Fruit fly (Drosophila melanogaster) whole organism: Measurements from ENCODE around the gene pths.

Experiments used
- CG8478 ChIP-seq: fragments of >200 bp; optimal IDR thresholded peaks from 2 replicates; lab custom pipeline; 2018; ENCODE audit warnings: inconsistent platforms
- Dll ChIP-seq: fragments of >200 bp; optimal IDR thresholded peaks from 2 replicates; lab custom pipeline; 2017
- EcR ChIP-seq, 2 experiments: fragments of >200 bp; optimal IDR thresholded peaks; 2 replicates each; lab custom pipeline; 2017; ENCODE audit warnings: missing biosample characterization in 2 of 2, missing genetic modification characterization in 2 of 2, missing genetic modification reagents in 2 of 2
- pan ChIP-seq: fragments of >200 bp; optimal IDR thresholded peaks from 2 replicates; lab custom pipeline; 2017
- psq ChIP-seq: fragments of >200 bp; optimal IDR thresholded peaks from 2 replicates; lab custom pipeline; 2017
- usp ChIP-seq: fragments of >200 bp; optimal IDR thresholded peaks from 2 replicates; lab custom pipeline; 2017; ENCODE audit warnings: missing biosample characterization, missing genetic modification characterization, mixed read lengths

pths gene

DNA sequence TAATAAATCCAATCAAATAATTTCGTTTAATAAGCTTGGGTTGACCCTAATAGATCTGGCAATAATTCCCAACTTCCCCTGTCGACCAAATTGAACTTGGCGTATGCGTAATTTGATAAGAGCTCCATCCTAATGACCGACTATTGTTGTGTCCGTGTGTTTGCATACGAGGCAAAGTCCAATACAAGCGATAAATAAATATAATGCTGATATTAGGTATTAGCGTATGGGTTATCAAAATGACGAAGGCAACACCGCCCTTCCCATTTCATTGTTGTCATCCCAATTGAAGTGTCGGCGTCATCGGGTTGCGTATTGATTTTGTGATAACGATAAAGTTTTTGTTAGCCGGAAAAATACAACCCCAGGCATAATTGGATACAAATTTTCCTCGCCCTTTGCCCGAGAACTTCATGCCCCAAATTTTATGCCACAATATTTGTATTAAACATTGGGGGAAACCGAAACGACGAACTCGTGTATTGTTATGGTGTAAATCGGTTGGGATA lies 46.3 kb downstream of the pths start:
- TF ChIP-seq pan (no peak), EcR (GFP tag; optimal IDR thresholded peaks at IDR 0.05; lab: Kevin White, UChicago) (no peak), psq (no peak), Dll (lab: Kevin White, UChicago) (no peak), CG8478 (no peak), usp (GFP tag; lab: Kevin White, UChicago) (no peak)
